Fruit fly (Drosophila melanogaster) whole organism, wandering third instar larva: ENCODE data around the gene CG32301.

Experiments used
- CG32264 ChIP-seq: fragments of 200-800 bp; sonication (Bioruptor generic); optimal IDR thresholded peaks from 2 replicates; lab custom pipeline; 2016; ENCODE audit warnings: missing biosample characterization, missing genetic modification characterization
- CG9705 ChIP-seq: fragments of 200-800 bp; sonication (Bioruptor generic); optimal IDR thresholded peaks from 2 replicates; lab custom pipeline; 2018; ENCODE audit warnings: missing biosample characterization, mild to moderate bottlenecking, missing genetic modification characterization
- Dfd ChIP-seq: fragments of >200 bp; optimal IDR thresholded peaks from 2 replicates; lab custom pipeline; 2017; ENCODE audit warnings: missing biosample characterization, missing genetic modification characterization
- Hr83 ChIP-seq: fragments of 200-300 bp; sonication (Bioruptor generic); optimal IDR thresholded peaks from 2 replicates; lab custom pipeline; 2016; ENCODE audit warnings: missing biosample characterization, mild to moderate bottlenecking, missing genetic modification characterization, moderate library complexity; ENCODE audit not compliant: poor library complexity, severe bottlenecking
- Mio ChIP-seq: sonication (Bioruptor generic); optimal IDR thresholded peaks from 2 replicates; lab custom pipeline; 2016; ENCODE audit warnings: missing biosample characterization, missing genetic modification characterization
- br ChIP-seq: fragments of 200-800 bp; sonication (Bioruptor generic); optimal IDR thresholded peaks from 2 replicates; lab custom pipeline; 2016; ENCODE audit warnings: missing biosample characterization, missing genetic modification characterization
- dmrt93B ChIP-seq: fragments of 200-800 bp; sonication (Bioruptor generic); optimal IDR thresholded peaks from 2 replicates; lab custom pipeline; 2018; ENCODE audit warnings: missing biosample characterization, mild to moderate bottlenecking, missing genetic modification characterization
- dsf ChIP-seq: sonication (Bioruptor generic); optimal IDR thresholded peaks from 2 replicates; lab custom pipeline; 2016; ENCODE audit warnings: missing biosample characterization, missing genetic modification characterization, borderline replicate concordance
- fru ChIP-seq: fragments of 200-800 bp; sonication (Bioruptor generic); optimal IDR thresholded peaks from 3 replicates; lab custom pipeline; 2016; ENCODE audit warnings: missing biosample characterization, mild to moderate bottlenecking, missing genetic modification characterization
- h ChIP-seq: fragments of 200-800 bp; sonication (Bioruptor generic); optimal IDR thresholded peaks from 3 replicates; lab custom pipeline; 2016; ENCODE audit warnings: missing biosample characterization, mild to moderate bottlenecking, missing genetic modification characterization
- lola ChIP-seq: fragments of >200 bp; optimal IDR thresholded peaks from 2 replicates; lab custom pipeline; 2017; ENCODE audit warnings: missing biosample characterization, missing genetic modification characterization
- psq ChIP-seq: fragments of 200-800 bp; sonication (Bioruptor generic); optimal IDR thresholded peaks from 3 replicates; lab custom pipeline; 2017; ENCODE audit warnings: missing biosample characterization, mild to moderate bottlenecking, missing genetic modification characterization, moderate library complexity
- usp ChIP-seq: fragments of >200 bp; optimal IDR thresholded peaks from 2 replicates; lab custom pipeline; 2017; ENCODE audit warnings: missing biosample characterization, missing genetic modification characterization

DNA sequence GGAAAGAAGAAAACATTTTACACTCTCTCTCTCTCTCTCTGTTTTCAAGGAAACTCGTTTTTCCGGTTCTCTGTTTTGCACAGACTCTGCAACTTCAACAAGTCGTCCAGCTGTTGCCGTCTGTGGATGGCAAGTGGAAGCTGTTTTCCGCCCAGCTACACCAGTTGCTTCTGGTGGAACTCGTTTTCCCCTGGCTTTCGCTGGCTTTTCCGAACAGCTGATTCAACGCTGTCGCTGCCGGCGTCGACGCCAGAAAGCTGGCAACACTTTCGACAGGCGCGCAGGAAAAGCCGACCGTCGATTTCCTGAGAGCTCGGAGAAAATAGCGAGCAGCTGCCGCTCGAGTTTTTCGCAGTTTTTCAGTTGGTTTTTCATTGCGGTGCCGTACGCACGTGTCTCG is 38.2 kb downstream of the CG32301 start, which contains the start of gene MsR2:
- TF ChIP-seq Mio (GFP tag; lab: Kevin White, UChicago) (no peak), fru (GFP tag; lab: Kevin White, UChicago) (no peak), CG9705 (GFP tag; lab: Kevin White, UChicago) (no peak), h (GFP tag; lab: Kevin White, UChicago) (no peak), psq (GFP tag; lab: Kevin White, UChicago) (no peak), Dfd (no peak), br (GFP tag; lab: Kevin White, UChicago) (no peak), dmrt93B (GFP tag; lab: Kevin White, UChicago) (no peak), dsf (GFP tag; lab: Kevin White, UChicago) (no peak), CG32264 (GFP tag; lab: Kevin White, UChicago) (no peak), usp (GFP tag; lab: Kevin White, UChicago) (no peak), lola (GFP tag; lab: Kevin White, UChicago) (no peak), Hr83 (GFP tag; lab: Kevin White, UChicago) (no peak)
